Fruit fly (Drosophila melanogaster) whole organism, prepupa: ENCODE measurements around the gene CG31068.

Experiments
- Blimp-1 ChIP-seq: fragments of 200-800 bp; sonication (Bioruptor generic); optimal IDR thresholded peaks from 3 replicates; lab custom pipeline; 2017; ENCODE audit warnings: missing biosample characterization, missing genetic modification characterization, mild to moderate bottlenecking, moderate library complexity, missing genetic modification reagents
- CG10631 ChIP-seq: fragments of 200-800 bp; sonication (Bioruptor generic); optimal IDR thresholded peaks from 2 replicates; lab custom pipeline; 2016; ENCODE audit warnings: missing biosample characterization, missing genetic modification characterization
- CG11762 ChIP-seq: fragments of 200-800 bp; sonication (Bioruptor generic); optimal IDR thresholded peaks from 3 replicates; lab custom pipeline; 2016; ENCODE audit warnings: missing biosample characterization, missing genetic modification characterization; ENCODE audit not compliant: insufficient read depth
- CG11902 ChIP-seq: fragments of 200-800 bp; sonication (Bioruptor generic); optimal IDR thresholded peaks from 3 replicates; lab custom pipeline; 2016; ENCODE audit warnings: missing biosample characterization, missing genetic modification characterization
- CG15336 ChIP-seq: fragments of 200-800 bp; sonication (Bioruptor generic); IDR thresholded peaks from 2 replicates; pipeline ENCODE4 v1.3.6; 2022; ENCODE audit warnings: missing biosample characterization, missing genetic modification characterization
- CG1621 ChIP-seq: fragments of 200-800 bp; sonication (Bioruptor generic); optimal IDR thresholded peaks from 3 replicates; lab custom pipeline; 2018; ENCODE audit warnings: missing biosample characterization, mild to moderate bottlenecking, missing genetic modification characterization
- CG16779 ChIP-seq: fragments of 200-800 bp; sonication (Bioruptor generic); optimal IDR thresholded peaks from 3 replicates; lab custom pipeline; 2017; ENCODE audit warnings: missing biosample characterization, mild to moderate bottlenecking, missing genetic modification characterization
- CG34406 ChIP-seq: fragments of 200-800 bp; sonication (Bioruptor generic); optimal IDR thresholded peaks from 3 replicates; lab custom pipeline; 2016; ENCODE audit warnings: missing biosample characterization, missing genetic modification characterization
- CG3919 ChIP-seq: fragments of 200-800 bp; sonication (Bioruptor generic); optimal IDR thresholded peaks from 3 replicates; lab custom pipeline; 2016; ENCODE audit warnings: missing biosample characterization, missing genetic modification characterization
- CG6163 ChIP-seq: fragments of 200-800 bp; sonication (Bioruptor generic); IDR thresholded peaks from 3 replicates; pipeline ENCODE4 v1.3.6; 2022; ENCODE audit warnings: missing biosample characterization, missing genetic modification characterization
- CG6276 ChIP-seq: fragments of 200-800 bp; sonication (Bioruptor generic); optimal IDR thresholded peaks from 2 replicates; lab custom pipeline; 2017; ENCODE audit warnings: missing biosample characterization, mild to moderate bottlenecking, missing genetic modification characterization
- CG6792 ChIP-seq: fragments of 200-800 bp; sonication (Bioruptor generic); optimal IDR thresholded peaks from 3 replicates; lab custom pipeline; 2016; ENCODE audit warnings: missing biosample characterization, missing genetic modification characterization
- CG6808 ChIP-seq: fragments of 200-800 bp; sonication (Bioruptor generic); optimal IDR thresholded peaks from 3 replicates; lab custom pipeline; 2017; ENCODE audit warnings: missing biosample characterization, missing genetic modification characterization, mild to moderate bottlenecking, moderate library complexity, missing genetic modification reagents
- CG6854 ChIP-seq: fragments of 200-800 bp; sonication (Bioruptor generic); optimal IDR thresholded peaks from 2 replicates; lab custom pipeline; 2017; ENCODE audit warnings: missing biosample characterization, mild to moderate bottlenecking, missing genetic modification characterization
- CG8119 ChIP-seq: fragments of 200-800 bp; sonication (Bioruptor generic); IDR thresholded peaks from 3 replicates; pipeline ENCODE4 v1.3.6; 2022; ENCODE audit warnings: missing biosample characterization, missing genetic modification characterization
- CG8632 ChIP-seq: fragments of 200-800 bp; sonication (Bioruptor generic); optimal IDR thresholded peaks from 3 replicates; lab custom pipeline; 2016; ENCODE audit warnings: missing biosample characterization, missing genetic modification characterization
- CG9139 ChIP-seq: fragments of 200-800 bp; sonication (Bioruptor generic); optimal IDR thresholded peaks from 3 replicates; lab custom pipeline; 2017; ENCODE audit warnings: missing biosample characterization, mild to moderate bottlenecking, missing genetic modification characterization
- Eip75B ChIP-seq: fragments of 200-800 bp; sonication (Bioruptor generic); optimal IDR thresholded peaks from 3 replicates; lab custom pipeline; 2016; ENCODE audit warnings: missing biosample characterization, missing genetic modification characterization
- Eip78C ChIP-seq: fragments of 200-800 bp; sonication (Bioruptor generic); peaks from one replicate; lab custom pipeline; 2016; ENCODE audit warnings: missing biosample characterization, missing genetic modification characterization
- Ets21C ChIP-seq: fragments of 200-800 bp; sonication (Bioruptor generic); optimal IDR thresholded peaks from 3 replicates; lab custom pipeline; 2016; ENCODE audit warnings: missing biosample characterization, missing genetic modification characterization
- Gug ChIP-seq: fragments of 200-800 bp; sonication (Bioruptor generic); IDR thresholded peaks from 2 replicates; pipeline ENCODE4 v1.3.6; 2022; ENCODE audit warnings: missing biosample characterization, missing genetic modification characterization
- Hr38 ChIP-seq: sonication (Bioruptor generic); optimal IDR thresholded peaks from 2 replicates; lab custom pipeline; 2016; ENCODE audit warnings: missing biosample characterization, missing genetic modification characterization
- Hr39 ChIP-seq: fragments of 200-800 bp; sonication (Bioruptor generic); optimal IDR thresholded peaks from 2 replicates; lab custom pipeline; 2016; ENCODE audit warnings: missing biosample characterization, missing genetic modification characterization
- Hr4 ChIP-seq: fragments of 200-800 bp; sonication (Bioruptor generic); optimal IDR thresholded peaks from 3 replicates; lab custom pipeline; 2016; ENCODE audit warnings: missing biosample characterization, missing genetic modification characterization
- Met ChIP-seq: fragments of 200-800 bp; sonication (Bioruptor generic); optimal IDR thresholded peaks from 3 replicates; lab custom pipeline; 2016; ENCODE audit warnings: missing biosample characterization, missing genetic modification characterization
- OdsH ChIP-seq: fragments of 200-800 bp; sonication (Bioruptor generic); optimal IDR thresholded peaks from 3 replicates; lab custom pipeline; 2016; ENCODE audit warnings: missing biosample characterization, missing genetic modification characterization
- Sox102F ChIP-seq: fragments of 200-800 bp; sonication (Bioruptor generic); optimal IDR thresholded peaks from 2 replicates; lab custom pipeline; 2016; ENCODE audit warnings: missing biosample characterization, mild to moderate bottlenecking, missing genetic modification characterization
- Sox14 ChIP-seq: fragments of 200-800 bp; sonication (Bioruptor generic); optimal IDR thresholded peaks from 3 replicates; lab custom pipeline; 2016; ENCODE audit warnings: missing biosample characterization, missing genetic modification characterization
- Sox15 ChIP-seq: fragments of 200-800 bp; sonication (Bioruptor generic); optimal IDR thresholded peaks from 3 replicates; lab custom pipeline; 2016; ENCODE audit warnings: missing biosample characterization, missing genetic modification characterization
- achi ChIP-seq: fragments of 200-800 bp; sonication (Bioruptor generic); optimal IDR thresholded peaks from 3 replicates; lab custom pipeline; 2016; ENCODE audit warnings: missing biosample characterization, missing genetic modification characterization
- acj6 ChIP-seq: fragments of 200-800 bp; sonication (Bioruptor generic); optimal IDR thresholded peaks from 3 replicates; lab custom pipeline; 2016; ENCODE audit warnings: missing biosample characterization, missing genetic modification characterization
- cyc ChIP-seq: fragments of 200-800 bp; sonication (Bioruptor generic); optimal IDR thresholded peaks from 3 replicates; lab custom pipeline; 2016; ENCODE audit warnings: missing biosample characterization, missing genetic modification characterization
- dac ChIP-seq: fragments of 200-800 bp; sonication (Bioruptor generic); optimal IDR thresholded peaks from 2 replicates; lab custom pipeline; 2017; ENCODE audit warnings: missing biosample characterization, mild to moderate bottlenecking, missing genetic modification characterization
- dsx ChIP-seq: fragments of 200-800 bp; optimal IDR thresholded peaks from 3 replicates; lab custom pipeline; 2019; ENCODE audit warnings: missing biosample characterization, mild to moderate bottlenecking, missing genetic modification characterization, moderate library complexity; ENCODE audit not compliant: poor library complexity, severe bottlenecking
- eg ChIP-seq: fragments of 200-800 bp; sonication (Bioruptor generic); IDR thresholded peaks from 3 replicates; pipeline ENCODE4 v1.3.6; 2022; ENCODE audit warnings: missing biosample characterization, missing genetic modification characterization
- esn ChIP-seq: fragments of 200-800 bp; sonication (Bioruptor generic); optimal IDR thresholded peaks from 2 replicates; lab custom pipeline; 2016; ENCODE audit warnings: missing biosample characterization, mild to moderate bottlenecking, missing genetic modification characterization, moderate library complexity
- fd59A ChIP-seq: fragments of 200-800 bp; sonication (Bioruptor generic); optimal IDR thresholded peaks from 2 replicates; lab custom pipeline; 2017; ENCODE audit warnings: missing biosample characterization, mild to moderate bottlenecking, missing genetic modification characterization, missing genetic modification reagents
- fd85E ChIP-seq: fragments of 200-800 bp; sonication (Bioruptor generic); optimal IDR thresholded peaks from 3 replicates; lab custom pipeline; 2016; ENCODE audit warnings: missing biosample characterization, missing genetic modification characterization
- lz ChIP-seq: fragments of 200-800 bp; sonication (Bioruptor generic); optimal IDR thresholded peaks from 3 replicates; lab custom pipeline; 2016; ENCODE audit warnings: missing biosample characterization, missing genetic modification characterization
- pdm3 ChIP-seq: fragments of 200-800 bp; sonication (Bioruptor generic); optimal IDR thresholded peaks from 3 replicates; lab custom pipeline; 2016; ENCODE audit warnings: missing biosample characterization, missing genetic modification characterization
- salr ChIP-seq, 2 experiments: fragments of 200-800 bp; sonication (Bioruptor generic); optimal IDR thresholded peaks; 3 replicates each; lab custom pipeline; 2016 to 2018; ENCODE audit warnings: missing biosample characterization in 2 of 2, missing genetic modification characterization in 2 of 2, mild to moderate bottlenecking in 1 of 2
- spab ChIP-seq: fragments of 200-800 bp; sonication (Bioruptor generic); optimal IDR thresholded peaks from 2 replicates; lab custom pipeline; 2017; ENCODE audit warnings: missing biosample characterization, mild to moderate bottlenecking, missing genetic modification characterization, missing genetic modification reagents
- ss ChIP-seq, 2 experiments: fragments of 200-800 bp; sonication (Bioruptor generic); optimal IDR thresholded peaks; 2 replicates in 1 of 2; 3 replicates in 1 of 2; lab custom pipeline; 2017 to 2018; ENCODE audit warnings: mild to moderate bottlenecking in 2 of 2, missing biosample characterization in 2 of 2, missing genetic modification characterization in 2 of 2, moderate library complexity in 1 of 2
- svp ChIP-seq: fragments of 200-800 bp; sonication (Bioruptor generic); peaks from one replicate; lab custom pipeline; 2016; ENCODE audit warnings: missing biosample characterization, missing genetic modification characterization
- topi ChIP-seq: fragments of 200-800 bp; sonication (Bioruptor generic); optimal IDR thresholded peaks from 3 replicates; lab custom pipeline; 2016; ENCODE audit warnings: missing biosample characterization, missing genetic modification characterization
- vri ChIP-seq: fragments of 200-800 bp; sonication (Bioruptor generic); optimal IDR thresholded peaks from 3 replicates; lab custom pipeline; 2016; ENCODE audit warnings: missing biosample characterization, mild to moderate bottlenecking, missing genetic modification characterization

The CG31068 gene

dm6 chr3R:27244742-27245400 is 11.4 kb downstream of the CG31068 start, which contains the start of gene CG18766 (continued):
- peak; percentile 9 for TF ChIP-seq Eip75B (GFP tag; lab: Kevin White, UChicago)
- no peak for TF ChIP-seq Ets21C (GFP tag; lab: Kevin White, UChicago)
- peak; percentile 36 for TF ChIP-seq Sox14 (GFP tag; lab: Kevin White, UChicago)
- 0 out of 3 replicates have a peak, but pooled peaks have one; percentile 46 for TF ChIP-seq CG6163 (GFP tag; lab: Robert Waterston, UW)
- no peak for TF ChIP-seq Hr39

- TF ChIP-seq dsx (peak; percentile 68), CG10631 (GFP tag; lab: Kevin White, UChicago) (no peak)
- TF ChIP-seq, all 60 proteins: peak for 1
Observed at dm6 chr3R:27245401-27245757, 11.9 kb downstream of the CG31068 start.

dm6 chr3R:27246264-27246663 is 12.8 kb downstream of the CG31068 start:
- TF ChIP-seq CG34406 (GFP tag; lab: Kevin White, UChicago) (peak; percentile 52), Sox102F (GFP tag; lab: Kevin White, UChicago) (no peak), cyc (no peak), spab (peak; percentile 56), lz (no peak), CG6808 (GFP tag; lab: Kevin White, UChicago) (peak; percentile 70), dsx (peak; percentile 87), CG9139 (GFP tag; lab: Kevin White, UChicago) (peak; percentile 49), CG11762 (GFP tag; lab: Kevin White, UChicago) (peak; percentile 39), Eip75B (GFP tag; lab: Kevin White, UChicago) (no peak), CG16779 (tag; lab: Kevin White, UChicago) (peak; percentile 15), ss (GFP tag; optimal IDR thresholded peaks at IDR 0.05; lab: Kevin White, UChicago) (peak; percentile 43 to 77), dac (GFP tag; lab: Kevin White, UChicago) (no peak), CG15336 (GFP tag; lab: Robert Waterston, UW) (peak; percentile 87), pdm3 (GFP tag; lab: Kevin White, UChicago) (peak; percentile 40), CG6163 (GFP tag; lab: Robert Waterston, UW) (peak; percentile 48; the same call in 1 of the 3 replicates), Sox15 (GFP tag; lab: Kevin White, UChicago) (no peak), svp (peak; percentile 63), salr (GFP tag; optimal IDR thresholded peaks at IDR 0.05; lab: Kevin White, UChicago) (peak in 1 of 2 experiments; percentile 75), topi (GFP tag; lab: Kevin White, UChicago) (no peak), fd85E (GFP tag; lab: Kevin White, UChicago) (no peak), CG3919 (GFP tag; lab: Kevin White, UChicago) (peak; percentile 54), Hr4 (peak; percentile 44), Ets21C (GFP tag; lab: Kevin White, UChicago) (no peak), CG6792 (GFP tag; lab: Kevin White, UChicago) (peak; percentile 25), Hr39 (no peak), CG8119 (GFP tag; lab: Robert Waterston, UW) (peak; percentile 87), Met (GFP tag; lab: Kevin White, UChicago) (no peak), Blimp-1 (no peak), CG1621 (tag; lab: Kevin White, UChicago) (no peak), OdsH (GFP tag; lab: Kevin White, UChicago) (peak; percentile 54), CG8632 (GFP tag; lab: Kevin White, UChicago) (peak; percentile 51), vri (GFP tag; lab: Kevin White, UChicago) (no peak), CG6854 (GFP tag; lab: Kevin White, UChicago) (no peak), eg (peak; percentile 73), acj6 (GFP tag; lab: Kevin White, UChicago) (peak; percentile 54), Hr38 (GFP tag; lab: Kevin White, UChicago) (no peak), fd59A (peak; percentile 45), CG11902 (GFP tag; lab: Kevin White, UChicago) (no peak), CG6276 (GFP tag; lab: Kevin White, UChicago) (peak; percentile 31), Eip78C (GFP tag; lab: Kevin White, UChicago) (peak; percentile 89), Gug (GFP tag; lab: Robert Waterston, UW) (peak; percentile 49), achi (GFP tag; lab: Kevin White, UChicago) (peak; percentile 68), esn (GFP tag; lab: Kevin White, UChicago) (peak; percentile 42), Sox14 (GFP tag; lab: Kevin White, UChicago) (no peak)
